Fruit fly (Drosophila melanogaster): ENCODE data around the gene CG13282.

CG13282 gene

dm6 chr2L:16818335-16818973, 15.8 kb downstream of the CG13282 start (continued):
- TF ChIP-seq CG15073 (GFP tag; optimal IDR thresholded peaks at IDR 0.05) (no peak), CG2120 (GFP tag; optimal IDR thresholded peaks at IDR 0.05) (no peak), NfI (GFP tag; optimal IDR thresholded peaks at IDR 0.05) (peak; percentile 21), NC2β (GFP tag; optimal IDR thresholded peaks at IDR 0.05) (no peak), CG34224 (GFP tag; IDR thresholded peaks at IDR 0.05; ENCODE audit: partially characterized antibody) (no peak), CG7786 (GFP tag; optimal IDR thresholded peaks at IDR 0.05) (no peak), CG9817 (tag; optimal IDR thresholded peaks at IDR 0.05) (no peak), slp2 (GFP tag; optimal IDR thresholded peaks at IDR 0.05) (no peak), unpg (GFP tag; optimal IDR thresholded peaks at IDR 0.05) (peak; percentile 52), MBD-R2 (GFP tag; IDR thresholded peaks at IDR 0.05) (no peak), grn (GFP tag; optimal IDR thresholded peaks at IDR 0.05) (no peak), HmgD (GFP tag; optimal IDR thresholded peaks at IDR 0.05) (no peak), CG7372 (GFP tag; IDR thresholded peaks at IDR 0.05) (no peak), gsb-n (tag; optimal IDR thresholded peaks at IDR 0.05) (peak; percentile 36), sqz (GFP tag; optimal IDR thresholded peaks at IDR 0.05) (no peak), crp (GFP tag; optimal IDR thresholded peaks at IDR 0.05) (no peak), CG3407 (GFP tag; optimal IDR thresholded peaks at IDR 0.05) (no peak), ind (GFP tag; optimal IDR thresholded peaks at IDR 0.05) (no peak), odd (GFP tag; optimal IDR thresholded peaks at IDR 0.05) (no peak), Rfx (GFP tag; IDR thresholded peaks at IDR 0.05) (no peak), CG30020 (tag; optimal IDR thresholded peaks at IDR 0.05) (no peak), CG32772 (GFP tag; IDR thresholded peaks at IDR 0.05) (peak; percentile 35; the same call in 1 of the 2 replicates), Med (GFP tag) (peak; percentile 46), CG13123 (GFP tag; optimal IDR thresholded peaks at IDR 0.05) (no peak), slbo (GFP tag; IDR thresholded peaks at IDR 0.05) (no peak), NFAT (GFP tag; IDR thresholded peaks at IDR 0.05) (no peak), H2.0 (GFP tag; IDR thresholded peaks at IDR 0.05) (no peak), cas (GFP tag; IDR thresholded peaks at IDR 0.05) (no peak), nerfin-2 (GFP tag; IDR thresholded peaks at IDR 0.05; ENCODE audit: partially characterized antibody) (no peak), CG6683 (GFP tag; optimal IDR thresholded peaks at IDR 0.05) (no peak), CG31365 (tag; optimal IDR thresholded peaks at IDR 0.05) (no peak), run (tag; optimal IDR thresholded peaks at IDR 0.05) (peak; percentile 42), hth (optimal IDR thresholded peaks at IDR 0.05) (no peak), CG6254 (GFP tag; optimal IDR thresholded peaks at IDR 0.05) (peak; percentile 63), Nf-YB (GFP tag; optimal IDR thresholded peaks at IDR 0.05) (peak; percentile 30), CG13894 (tag; optimal IDR thresholded peaks at IDR 0.05) (no peak), CG9609 (GFP tag; optimal IDR thresholded peaks at IDR 0.05) (no peak), ash1 (GFP tag; optimal IDR thresholded peaks at IDR 0.05) (no peak), CG3281 (GFP tag; optimal IDR thresholded peaks at IDR 0.05) (no peak), tx (GFP tag; optimal IDR thresholded peaks at IDR 0.05) (no peak), CG1832 (GFP tag; optimal IDR thresholded peaks at IDR 0.05) (no peak), Mad (GFP tag; optimal IDR thresholded peaks at IDR 0.05) (no peak), CG5180 (GFP tag; optimal IDR thresholded peaks at IDR 0.05) (peak; percentile 19), pros (GFP tag; optimal IDR thresholded peaks at IDR 0.05) (no peak), Bgb (GFP tag; IDR thresholded peaks at IDR 0.05; ENCODE audit: partially characterized antibody) (no peak), CG8478 (optimal IDR thresholded peaks at IDR 0.05) (no peak), TFAM (GFP tag; optimal IDR thresholded peaks at IDR 0.05) (no peak), CG17361 (GFP tag; IDR thresholded peaks at IDR 0.05) (0 out of 3 replicates have a peak, but pooled peaks have one; percentile 39), zfh1 (GFP tag; IDR thresholded peaks at IDR 0.05) (0 out of 3 replicates have a peak, but pooled peaks have one; percentile 10), CG10321 (GFP tag; IDR thresholded peaks at IDR 0.05) (no peak), gem (tag; optimal IDR thresholded peaks at IDR 0.05) (peak; percentile 64)
